Fruit fly (Drosophila melanogaster) whole organism, embryonic: ENCODE results near the gene Ubc7.

Experiments used
- Asciz ChIP-seq: fragments of 200-800 bp; sonication (Bioruptor generic); optimal IDR thresholded peaks from 2 replicates; lab custom pipeline; 2017; ENCODE audit warnings: missing biosample characterization, mild to moderate bottlenecking, missing genetic modification characterization, missing genetic modification reagents
- Atf6 ChIP-seq: fragments of 200-800 bp; sonication (Bioruptor generic); IDR thresholded peaks from 2 replicates; pipeline ENCODE4 v1.3.6; 2022; ENCODE audit warnings: missing biosample characterization, missing genetic modification characterization
- Bdp1 ChIP-seq: fragments of 200-800 bp; sonication (Bioruptor generic); optimal IDR thresholded peaks from 3 replicates; lab custom pipeline; 2016; ENCODE audit warnings: missing biosample characterization, missing genetic modification characterization
- C15 ChIP-seq: fragments of 200-800 bp; sonication (Bioruptor generic); IDR thresholded peaks from 3 replicates; pipeline ENCODE4 v1.3.6; 2022; ENCODE audit warnings: missing biosample characterization, missing genetic modification characterization
- CG10462 ChIP-seq: fragments of 200-800 bp; sonication (Bioruptor generic); optimal IDR thresholded peaks from 2 replicates; lab custom pipeline; 2016; ENCODE audit warnings: missing biosample characterization, missing genetic modification characterization
- CG10565 ChIP-seq: fragments of 200-800 bp; sonication (Bioruptor generic); optimal IDR thresholded peaks from 3 replicates; lab custom pipeline; 2016; ENCODE audit warnings: missing biosample characterization, mild to moderate bottlenecking, missing genetic modification characterization
- CG10654 ChIP-seq: fragments of 200-800 bp; sonication (Bioruptor generic); optimal IDR thresholded peaks from 2 replicates; lab custom pipeline; 2016; ENCODE audit warnings: missing biosample characterization, missing genetic modification characterization
- CG12659 ChIP-seq: fragments of 200-800 bp; sonication (Bioruptor generic); optimal IDR thresholded peaks from 3 replicates; lab custom pipeline; 2017; ENCODE audit warnings: mild to moderate bottlenecking, missing biosample characterization, missing genetic modification reagents, missing genetic modification characterization
- CG14710 ChIP-seq: fragments of 200-800 bp; sonication (Bioruptor generic); optimal IDR thresholded peaks from 3 replicates; lab custom pipeline; 2019; ENCODE audit warnings: missing biosample characterization, mild to moderate bottlenecking, missing genetic modification characterization, moderate library complexity
- CG15011 ChIP-seq: fragments of 200-800 bp; sonication (Bioruptor generic); optimal IDR thresholded peaks from 3 replicates; lab custom pipeline; 2018; ENCODE audit warnings: missing biosample characterization, mild to moderate bottlenecking, missing genetic modification characterization
- CG15269 ChIP-seq: fragments of 200-800 bp; sonication (Bioruptor generic); optimal IDR thresholded peaks from 2 replicates; lab custom pipeline; 2018; ENCODE audit warnings: missing biosample characterization, mild to moderate bottlenecking, missing genetic modification characterization, moderate library complexity
- CG1792 ChIP-seq: fragments of 200-800 bp; sonication (Bioruptor generic); optimal IDR thresholded peaks from 2 replicates; lab custom pipeline; 2016; ENCODE audit warnings: missing biosample characterization, missing genetic modification characterization
- CG2120 ChIP-seq: fragments of 200-800 bp; sonication (Bioruptor generic); optimal IDR thresholded peaks from 3 replicates; lab custom pipeline; 2016; ENCODE audit warnings: missing biosample characterization, missing genetic modification characterization
- CG32532 ChIP-seq: fragments of 200-800 bp; sonication (Bioruptor generic); IDR thresholded peaks from 2 replicates; pipeline ENCODE4 v1.3.6; 2022; ENCODE audit warnings: missing biosample characterization, missing genetic modification characterization
- CG32772 ChIP-seq: fragments of 200-800 bp; sonication (Bioruptor generic); IDR thresholded peaks from 2 replicates; pipeline ENCODE4 v1.3.6; 2022; ENCODE audit warnings: missing biosample characterization, missing genetic modification characterization
- CG4730 ChIP-seq: fragments of 200-800 bp; sonication (Bioruptor generic); IDR thresholded peaks from 2 replicates; pipeline ENCODE4 v1.3.6; 2022; ENCODE audit warnings: missing biosample characterization, missing genetic modification characterization
- CG7745 ChIP-seq: fragments of 200-800 bp; sonication (Bioruptor generic); optimal IDR thresholded peaks from 2 replicates; lab custom pipeline; 2018; ENCODE audit warnings: missing biosample characterization, mild to moderate bottlenecking, missing genetic modification characterization, moderate library complexity
- CG8089 ChIP-seq: fragments of 200-800 bp; sonication (Bioruptor generic); optimal IDR thresholded peaks from 3 replicates; lab custom pipeline; 2016; ENCODE audit warnings: missing biosample characterization, missing genetic modification characterization
- CG9609 ChIP-seq: fragments of 200-800 bp; sonication (Bioruptor generic); optimal IDR thresholded peaks from 3 replicates; lab custom pipeline; 2016; ENCODE audit warnings: missing biosample characterization, missing genetic modification characterization
- CG9797 ChIP-seq: fragments of 200-800 bp; sonication (Bioruptor generic); optimal IDR thresholded peaks from 3 replicates; lab custom pipeline; 2018; ENCODE audit warnings: missing biosample characterization, mild to moderate bottlenecking, missing genetic modification characterization
- CoRest ChIP-seq: fragments of 200-800 bp; sonication (Bioruptor generic); optimal IDR thresholded peaks from 3 replicates; lab custom pipeline; 2018; ENCODE audit warnings: missing biosample characterization, mild to moderate bottlenecking, missing genetic modification characterization, moderate library complexity
- D19B ChIP-seq: fragments of 200-800 bp; sonication (Bioruptor generic); optimal IDR thresholded peaks from 2 replicates; lab custom pipeline; 2017; ENCODE audit warnings: missing biosample characterization, mild to moderate bottlenecking, missing genetic modification characterization
- Dfd ChIP-seq, 2 experiments: fragments of >200 bp; optimal IDR thresholded peaks; 2 replicates each; lab custom pipeline; 2017; ENCODE audit warnings: missing biosample characterization in 2 of 2, missing genetic modification characterization in 2 of 2
- Dip2 ChIP-seq: fragments of 200-800 bp; sonication (Bioruptor generic); IDR thresholded peaks from 2 replicates; pipeline ENCODE4 v1.3.6; 2022; ENCODE audit warnings: missing biosample characterization, missing genetic modification characterization
- Elba2 ChIP-seq: fragments of 200-800 bp; sonication (Bioruptor generic); optimal IDR thresholded peaks from 3 replicates; lab custom pipeline; 2016; ENCODE audit warnings: missing biosample characterization, missing genetic modification characterization
- Hr78 ChIP-seq, 2 experiments: fragments of 200-800 bp in 1 of 2; fragments of >200 bp in 1 of 2; sonication (Bioruptor generic) in 1 of 2; optimal IDR thresholded peaks; 2 replicates each; lab custom pipeline; 2017 to 2019; ENCODE audit warnings: missing biosample characterization in 2 of 2, missing genetic modification characterization in 2 of 2, mild to moderate bottlenecking in 1 of 2, moderate library complexity in 1 of 2
- PHDP ChIP-seq: fragments of 200-800 bp; sonication (Bioruptor generic); optimal IDR thresholded peaks from 3 replicates; lab custom pipeline; 2018; ENCODE audit warnings: missing biosample characterization, mild to moderate bottlenecking, missing genetic modification characterization, moderate library complexity
- Poxn ChIP-seq: fragments of 200-800 bp; sonication (Bioruptor generic); IDR thresholded peaks from 2 replicates; pipeline ENCODE4 v1.3.6; 2022; ENCODE audit warnings: missing biosample characterization, missing genetic modification characterization
- Spps ChIP-seq: fragments of 200-800 bp; sonication (Bioruptor generic); optimal IDR thresholded peaks from 2 replicates; lab custom pipeline; 2018; ENCODE audit warnings: missing biosample characterization, mild to moderate bottlenecking, missing genetic modification characterization
- Ssrp ChIP-seq: fragments of 200-800 bp; sonication (Bioruptor generic); optimal IDR thresholded peaks from 2 replicates; lab custom pipeline; 2018; ENCODE audit warnings: missing biosample characterization, mild to moderate bottlenecking, missing genetic modification characterization, moderate library complexity
- YL-1 ChIP-seq: fragments of 200-800 bp; sonication (Bioruptor generic); optimal IDR thresholded peaks from 3 replicates; lab custom pipeline; 2017; ENCODE audit warnings: missing biosample characterization, mild to moderate bottlenecking, missing genetic modification characterization
- ab ChIP-seq: fragments of 200-800 bp; sonication (Bioruptor generic); optimal IDR thresholded peaks from 2 replicates; lab custom pipeline; 2016; ENCODE audit warnings: missing biosample characterization, missing genetic modification characterization
- abd-A ChIP-seq: fragments of 200-800 bp; sonication (Bioruptor generic); optimal IDR thresholded peaks from 3 replicates; lab custom pipeline; 2019; ENCODE audit warnings: missing biosample characterization, mild to moderate bottlenecking, missing genetic modification characterization, moderate library complexity
- ash1 ChIP-seq: fragments of 200-800 bp; sonication (Bioruptor generic); optimal IDR thresholded peaks from 2 replicates; lab custom pipeline; 2018; ENCODE audit warnings: missing biosample characterization, mild to moderate bottlenecking, missing genetic modification characterization
- cg ChIP-seq: fragments of 200-800 bp; sonication (Bioruptor generic); optimal IDR thresholded peaks from 3 replicates; lab custom pipeline; 2019; ENCODE audit warnings: missing biosample characterization, mild to moderate bottlenecking, missing genetic modification characterization, moderate library complexity
- corto ChIP-seq: fragments of 200-800 bp; sonication (Bioruptor generic); optimal IDR thresholded peaks from 2 replicates; lab custom pipeline; 2016; ENCODE audit warnings: missing biosample characterization, mild to moderate bottlenecking, missing genetic modification characterization, moderate library complexity
- disco-r ChIP-seq: fragments of 200-800 bp; sonication (Bioruptor generic); optimal IDR thresholded peaks from 2 replicates; lab custom pipeline; 2016; ENCODE audit warnings: missing biosample characterization, missing genetic modification characterization
- emc ChIP-seq: fragments of 200-800 bp; sonication (Bioruptor generic); optimal IDR thresholded peaks from 2 replicates; lab custom pipeline; 2016; ENCODE audit warnings: missing biosample characterization, missing genetic modification characterization
- ftz-f1 ChIP-seq: fragments of 200-800 bp; sonication (Bioruptor generic); optimal IDR thresholded peaks from 2 replicates; lab custom pipeline; 2016; ENCODE audit warnings: missing biosample characterization, missing genetic modification characterization
- hth ChIP-seq: fragments of >200 bp; optimal IDR thresholded peaks from 2 replicates; lab custom pipeline; 2017; ENCODE audit warnings: inconsistent platforms
- inv ChIP-seq: fragments of 200-800 bp; sonication (Bioruptor generic); IDR thresholded peaks from 2 replicates; pipeline ENCODE4 v1.3.6; 2022; ENCODE audit warnings: missing biosample characterization, missing genetic modification characterization; ENCODE audit not compliant: partially characterized antibody
- mld ChIP-seq: fragments of 200-800 bp; sonication (Bioruptor generic); IDR thresholded peaks from 3 replicates; pipeline ENCODE4 v1.3.6; 2022; ENCODE audit warnings: missing biosample characterization, missing genetic modification characterization; ENCODE audit not compliant: partially characterized antibody
- nau ChIP-seq: fragments of 200-800 bp; sonication (Bioruptor generic); optimal IDR thresholded peaks from 3 replicates; lab custom pipeline; 2017; ENCODE audit warnings: missing biosample characterization, mild to moderate bottlenecking, missing genetic modification characterization, missing genetic modification reagents
- repo ChIP-seq: fragments of 200-800 bp; sonication (Bioruptor generic); optimal IDR thresholded peaks from 2 replicates; lab custom pipeline; 2016; ENCODE audit warnings: missing biosample characterization, missing genetic modification characterization
- rib ChIP-seq: fragments of 200-800 bp; sonication (Bioruptor generic); IDR thresholded peaks from 2 replicates; pipeline ENCODE4 v1.3.6; 2022; ENCODE audit warnings: missing biosample characterization, missing genetic modification characterization
- shn ChIP-seq: fragments of 200-800 bp; sonication (Bioruptor generic); optimal IDR thresholded peaks from 3 replicates; lab custom pipeline; 2016; ENCODE audit warnings: missing biosample characterization, missing genetic modification characterization
- slp2 ChIP-seq: fragments of 200-800 bp; sonication (Bioruptor generic); optimal IDR thresholded peaks from 2 replicates; lab custom pipeline; 2016; ENCODE audit warnings: missing biosample characterization, missing genetic modification characterization
- ssp ChIP-seq: fragments of 200-800 bp; sonication (Bioruptor generic); IDR thresholded peaks from 2 replicates; pipeline ENCODE4 v1.3.6; 2022; ENCODE audit warnings: missing biosample characterization, missing genetic modification characterization
- tna ChIP-seq: fragments of 200-800 bp; sonication (Bioruptor generic); IDR thresholded peaks from 2 replicates; pipeline ENCODE4 v1.3.6; 2022; ENCODE audit warnings: missing biosample characterization, missing genetic modification characterization; ENCODE audit not compliant: partially characterized antibody
- trem ChIP-seq: fragments of 200-800 bp; optimal IDR thresholded peaks from 3 replicates; lab custom pipeline; 2019; ENCODE audit warnings: missing biosample characterization, mild to moderate bottlenecking, missing genetic modification characterization, moderate library complexity
- trh ChIP-seq: fragments of 200-800 bp; sonication (Bioruptor generic); optimal IDR thresholded peaks from 2 replicates; lab custom pipeline; 2016; ENCODE audit warnings: missing biosample characterization, missing genetic modification characterization
- usp ChIP-seq: fragments of >200 bp; optimal IDR thresholded peaks from 2 replicates; lab custom pipeline; 2017; ENCODE audit warnings: missing biosample characterization, missing genetic modification characterization

Ubc7 gene

dm6 chrX:16593418-16593817 lies at the start of gene Ubc7, which contains the start of gene SMC3 (continued):
- TF ChIP-seq Dfd (GFP tag; optimal IDR thresholded peaks at IDR 0.05; lab: Kevin White, UChicago) (no peak), CG32532 (GFP tag; lab: Robert Waterston, UW) (no peak), trh (GFP tag; lab: Kevin White, UChicago) (no peak), hth (lab: Kevin White, UChicago) (no peak), CG9609 (GFP tag; lab: Kevin White, UChicago) (no peak), CG15011 (GFP tag; lab: Kevin White, UChicago) (no peak), C15 (GFP tag; lab: Robert Waterston, UW) (no peak), ftz-f1 (GFP tag; lab: Kevin White, UChicago) (no peak), Asciz (GFP tag; lab: Kevin White, UChicago) (no peak), CG4730 (no peak), inv (peak; percentile 88), Poxn (GFP tag; lab: Robert Waterston, UW) (no peak), nau (GFP tag; lab: Kevin White, UChicago) (no peak), Bdp1 (no peak), CG7745 (tag; lab: Kevin White, UChicago) (no peak), emc (GFP tag; lab: Kevin White, UChicago) (no peak), CoRest (tag; lab: Kevin White, UChicago) (peak; percentile 11), abd-A (no peak), ab (GFP tag; lab: Kevin White, UChicago) (no peak), Dip2 (GFP tag; lab: Robert Waterston, UW) (no peak), D19B (GFP tag; lab: Kevin White, UChicago) (no peak), tna (GFP tag; lab: Robert Waterston, UW) (peak; percentile 91), CG10565 (no peak), CG1792 (no peak), CG10462 (GFP tag; lab: Kevin White, UChicago) (no peak), Spps (tag; lab: Kevin White, UChicago) (no peak), shn (GFP tag; lab: Kevin White, UChicago) (no peak), Ssrp (tag; lab: Kevin White, UChicago) (no peak), ash1 (GFP tag; lab: Kevin White, UChicago) (no peak), Elba2 (no peak), CG10654 (no peak), Hr78 (GFP tag; optimal IDR thresholded peaks at IDR 0.05; lab: Kevin White, UChicago) (no peak), CG14710 (tag; lab: Kevin White, UChicago) (peak; percentile 79), CG2120 (GFP tag; lab: Kevin White, UChicago) (no peak), disco-r (GFP tag; lab: Kevin White, UChicago) (no peak), usp (GFP tag; lab: Kevin White, UChicago) (no peak), slp2 (GFP tag; lab: Kevin White, UChicago) (no peak), corto (GFP tag; lab: Kevin White, UChicago) (no peak), CG12659 (GFP tag; lab: Kevin White, UChicago) (peak; percentile 44), trem (tag; lab: Kevin White, UChicago) (peak; percentile 45), mld (peak; percentile 88; the same call in 2 of the 3 replicates), Atf6 (GFP tag; lab: Robert Waterston, UW) (no peak), CG9797 (GFP tag; lab: Kevin White, UChicago) (no peak), YL-1 (GFP tag; lab: Kevin White, UChicago) (peak; percentile 56), CG15269 (tag; lab: Kevin White, UChicago) (no peak), repo (GFP tag; lab: Kevin White, UChicago) (no peak), cg (no peak), PHDP (tag; lab: Kevin White, UChicago) (no peak), rib (GFP tag; lab: Robert Waterston, UW) (no peak), CG32772 (GFP tag; lab: Robert Waterston, UW) (no peak), ssp (no peak), CG8089 (GFP tag; lab: Kevin White, UChicago) (no peak)
